Worm (Caenorhabditis elegans): ENCODE data around the gene wdr-83.

wdr-83 gene

DNA sequence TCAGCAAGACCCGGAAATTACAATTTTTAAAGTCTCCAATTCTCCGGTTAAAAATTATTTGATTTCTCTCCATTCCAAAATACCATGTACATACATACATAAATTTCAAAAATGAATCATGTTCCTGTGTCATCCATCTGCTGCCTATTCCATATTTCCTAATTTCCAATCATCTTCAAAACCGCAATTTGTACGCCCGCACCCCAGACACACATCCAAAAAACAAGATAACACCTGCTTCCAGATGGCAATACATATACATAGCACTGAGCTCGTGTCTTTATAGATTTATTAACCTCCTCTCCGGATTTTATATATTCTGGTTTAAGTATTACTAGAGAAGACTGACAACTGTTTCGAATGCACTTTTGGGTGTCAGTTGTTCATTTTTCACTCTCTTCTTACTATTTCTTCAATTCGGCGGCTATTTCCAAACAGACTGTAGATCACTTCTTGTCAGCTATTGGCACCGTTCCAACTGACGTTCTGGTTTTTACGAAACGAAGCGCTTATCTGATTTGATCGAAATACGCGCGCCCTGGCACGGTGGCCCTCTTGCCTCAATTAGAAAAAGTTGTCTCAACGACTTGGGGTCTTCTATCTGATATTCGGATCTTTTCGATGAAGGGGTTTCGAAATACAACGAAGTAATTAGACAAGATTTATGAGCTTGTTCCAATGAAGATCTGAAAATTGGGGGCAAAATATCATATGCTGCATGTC lies 49.7 kb downstream of the wdr-83 start:
- peak; percentile 22 for TF ChIP-seq nhr-25 (tag; optimal IDR thresholded peaks at IDR 0.05)
- peak; percentile 83 for TF ChIP-seq elt-1 (tag; optimal IDR thresholded peaks at IDR 0.05)
- TF ChIP-seq ceh-82 (tag; optimal IDR thresholded peaks at IDR 0.05), result no peak
- no peak for TF ChIP-seq nhr-77 (tag; optimal IDR thresholded peaks at IDR 0.05)
- TF ChIP-seq lsy-12 (tag; optimal IDR thresholded peaks at IDR 0.05), result no peak
- TF ChIP-seq pha-4 (tag; optimal IDR thresholded peaks at IDR 0.05), result no peak
- no peak for TF ChIP-seq ztf-11 (tag; optimal IDR thresholded peaks at IDR 0.05)
- no peak for TF ChIP-seq unc-39 (tag; optimal IDR thresholded peaks at IDR 0.05)
- TF ChIP-seq R02D3.7 (tag; optimal IDR thresholded peaks at IDR 0.05), result no peak
- TF ChIP-seq ceh-9 (tag; optimal IDR thresholded peaks at IDR 0.05), result no peak
- no peak for TF ChIP-seq nhr-23 (tag; optimal IDR thresholded peaks at IDR 0.05)
- no peak for TF ChIP-seq egl-5 (tag; optimal IDR thresholded peaks at IDR 0.05)
- TF ChIP-seq lin-15B (tag; optimal IDR thresholded peaks at IDR 0.05), result no peak
- TF ChIP-seq tbx-2 (tag; optimal IDR thresholded peaks at IDR 0.05), result no peak
- TF ChIP-seq nhr-43 (tag; optimal IDR thresholded peaks at IDR 0.05; ENCODE audit: poor library complexity, severe bottlenecking), result no peak
- TF ChIP-seq nfya-1 (tag; optimal IDR thresholded peaks at IDR 0.05; ENCODE audit: insufficient read depth), result no peak
- TF ChIP-seq nhr-237 (tag; optimal IDR thresholded peaks at IDR 0.05), result no peak

Data from whole organism, L3 larva.